Worm (Caenorhabditis elegans) whole organism, young adult: ENCODE measurements around the gene M03D4.3.

Experiments used
- F33H1.4 ChIP-seq: fragments of 200-800 bp; sonication (Bioruptor generic); IDR thresholded peaks from 2 replicates; pipeline ENCODE4 v1.3.6; 2022; ENCODE audit warnings: missing genetic modification reagents, missing genetic modification characterization, missing compliant biosample characterization
- Y79H2A.3 ChIP-seq: fragments of 200-800 bp; sonication (Bioruptor generic); conservative IDR thresholded peaks from 2 replicates; pipeline ENCODE4 v1.3.6; 2022; ENCODE audit warnings: missing genetic modification reagents, missing genetic modification characterization, missing compliant biosample characterization
- ama-1 ChIP-seq, 3 experiments: fragments of 150-350 bp in 1 of 3; sonication (generic microtip) in 2 of 3; optimal IDR thresholded peaks; 2 replicates each; lab custom pipeline; 2014 to 2018; ENCODE audit warnings: missing biosample characterization in 2 of 3, missing genetic modification characterization in 2 of 3, missing genetic modification reagents in 2 of 3
- attf-6 ChIP-seq: fragments of 200-800 bp; sonication (Bioruptor generic); IDR thresholded peaks from 2 replicates; pipeline ENCODE4 v1.3.6; 2022; ENCODE audit warnings: missing genetic modification reagents, missing genetic modification characterization, missing compliant biosample characterization
- cebp-1 ChIP-seq, 2 experiments: fragments of 200-800 bp in 1 of 2; sonication (Bioruptor generic) in 1 of 2; sonication (generic microtip) in 1 of 2; IDR thresholded peaks in 1 of 2; optimal IDR thresholded peaks in 1 of 2; 2 replicates each; pipeline versions ENCODE4 v1.3.6 to Lab custom; 2017 to 2022; ENCODE audit warnings: missing compliant biosample characterization in 2 of 2, missing genetic modification characterization in 2 of 2, mild to moderate bottlenecking in 1 of 2, missing genetic modification reagents in 1 of 2, moderate library complexity in 1 of 2
- him-1 ChIP-seq: sonication (generic microtip); optimal IDR thresholded peaks from 2 replicates; lab custom pipeline; 2016; ENCODE audit warnings: missing genotype, missing genetic modification reagents, missing genetic modification characterization, missing compliant biosample characterization
- hmg-1.2 ChIP-seq: fragments of 200-800 bp; sonication (Bioruptor generic); IDR thresholded peaks from 2 replicates; pipeline ENCODE4 v1.3.6; 2022; ENCODE audit warnings: missing genetic modification reagents, missing genetic modification characterization, missing compliant biosample characterization
- lin-26 ChIP-seq: fragments of 200-800 bp; sonication (Bioruptor generic); IDR thresholded peaks from 2 replicates; pipeline ENCODE4 v1.3.6; 2022; ENCODE audit warnings: missing genetic modification reagents, missing genetic modification characterization, missing compliant biosample characterization
- lin-35 ChIP-seq, 3 experiments: fragments of 150-350 bp in 2 of 3; sonication (generic microtip) in 1 of 3; optimal IDR thresholded peaks; 2 replicates each; lab custom pipeline; 2014 to 2018; ENCODE audit warnings: missing biosample characterization in 3 of 3, missing genetic modification characterization in 3 of 3, missing genetic modification reagents in 3 of 3
- lin-40 ChIP-seq: sonication (generic microtip); optimal IDR thresholded peaks from 2 replicates; lab custom pipeline; 2016; ENCODE audit warnings: missing genetic modification characterization, mild to moderate bottlenecking, missing compliant biosample characterization, missing genotype, missing genetic modification reagents
- nhr-179 ChIP-seq: sonication (generic microtip); optimal IDR thresholded peaks from 2 replicates; lab custom pipeline; 2016; ENCODE audit warnings: mild to moderate bottlenecking, missing genetic modification characterization, missing compliant biosample characterization
- pbrm-1 ChIP-seq: fragments of 200-800 bp; sonication (Bioruptor generic); IDR thresholded peaks from 2 replicates; pipeline ENCODE4 v1.3.6; 2022; ENCODE audit warnings: missing genetic modification reagents, missing genetic modification characterization, missing compliant biosample characterization
- unc-62 ChIP-seq: fragments of 150-350 bp; optimal IDR thresholded peaks from 2 replicates; lab custom pipeline; 2014; ENCODE audit warnings: missing biosample characterization, missing genetic modification reagents, missing genetic modification characterization

DNA sequence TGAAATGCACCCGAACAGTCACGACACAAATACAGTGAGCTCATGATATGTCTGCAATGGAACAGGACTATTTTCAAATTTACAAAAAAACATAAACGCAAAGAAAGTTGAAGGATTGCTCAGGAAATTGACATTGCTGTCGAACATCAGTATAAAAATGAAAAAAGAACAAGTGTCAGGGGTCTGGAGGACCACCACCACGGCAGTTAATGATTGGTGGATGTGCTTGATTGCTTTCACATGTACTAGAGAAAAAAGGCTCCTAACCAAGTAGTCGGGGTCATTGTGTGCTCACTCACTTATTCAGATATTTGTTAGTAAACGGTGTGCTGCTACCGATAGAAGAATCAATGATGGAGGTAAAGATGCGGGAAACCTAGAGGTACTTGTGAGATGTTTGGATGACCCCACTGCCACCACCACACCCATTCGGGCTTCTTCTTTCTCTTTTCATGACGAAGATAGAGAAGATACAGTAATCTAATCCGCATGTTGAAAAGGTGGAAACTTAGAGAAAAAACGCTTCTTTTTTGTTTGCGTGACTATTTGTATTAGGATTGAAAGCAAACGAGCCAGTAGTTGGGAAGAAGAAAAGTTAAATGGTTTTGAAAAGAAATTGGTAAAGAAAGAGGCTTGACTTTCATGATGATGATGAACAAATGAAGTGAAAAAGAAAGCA lies 15.2 kb upstream of the M03D4.3 start, which contains the start of gene M03D4.4:
- TF ChIP-seq F33H1.4 = no peak
- no peak for TF ChIP-seq unc-62 (GFP tag; lab: Kevin White, UChicago)
- TF ChIP-seq pbrm-1 (GFP tag; lab: Robert Waterston, UW) = no peak
- TF ChIP-seq nhr-179 (tag; lab: Kevin White, UChicago) = no peak
- no peak for TF ChIP-seq Y79H2A.3 (GFP tag; lab: Robert Waterston, UW)
- no peak for TF ChIP-seq lin-26 (GFP tag; lab: Robert Waterston, UW)
- no peak for TF ChIP-seq lin-35 (GFP tag; optimal IDR thresholded peaks at IDR 0.05; lab: Kevin White, UChicago)
- TF ChIP-seq attf-6 (GFP tag; lab: Robert Waterston, UW) = no peak
- no peak for TF ChIP-seq hmg-1.2
- no peak for TF ChIP-seq cebp-1 (GFP tag; IDR thresholded peaks at IDR 0.05; lab: Robert Waterston, UW)
- no peak for TF ChIP-seq cebp-1 (tag; optimal IDR thresholded peaks at IDR 0.05; lab: Kevin White, UChicago)
- no peak for TF ChIP-seq him-1 (tag; lab: Kevin White, UChicago)
- TF ChIP-seq ama-1 (optimal IDR thresholded peaks at IDR 0.05; lab: Kevin White, UChicago) = no peak
- no peak for TF ChIP-seq ama-1 (GFP tag; optimal IDR thresholded peaks at IDR 0.05; lab: Kevin White, UChicago)
- no peak for TF ChIP-seq lin-40 (tag; lab: Kevin White, UChicago)
